Fruit fly (Drosophila melanogaster): ENCODE measurements around the gene pon.

The pon gene

DNA sequence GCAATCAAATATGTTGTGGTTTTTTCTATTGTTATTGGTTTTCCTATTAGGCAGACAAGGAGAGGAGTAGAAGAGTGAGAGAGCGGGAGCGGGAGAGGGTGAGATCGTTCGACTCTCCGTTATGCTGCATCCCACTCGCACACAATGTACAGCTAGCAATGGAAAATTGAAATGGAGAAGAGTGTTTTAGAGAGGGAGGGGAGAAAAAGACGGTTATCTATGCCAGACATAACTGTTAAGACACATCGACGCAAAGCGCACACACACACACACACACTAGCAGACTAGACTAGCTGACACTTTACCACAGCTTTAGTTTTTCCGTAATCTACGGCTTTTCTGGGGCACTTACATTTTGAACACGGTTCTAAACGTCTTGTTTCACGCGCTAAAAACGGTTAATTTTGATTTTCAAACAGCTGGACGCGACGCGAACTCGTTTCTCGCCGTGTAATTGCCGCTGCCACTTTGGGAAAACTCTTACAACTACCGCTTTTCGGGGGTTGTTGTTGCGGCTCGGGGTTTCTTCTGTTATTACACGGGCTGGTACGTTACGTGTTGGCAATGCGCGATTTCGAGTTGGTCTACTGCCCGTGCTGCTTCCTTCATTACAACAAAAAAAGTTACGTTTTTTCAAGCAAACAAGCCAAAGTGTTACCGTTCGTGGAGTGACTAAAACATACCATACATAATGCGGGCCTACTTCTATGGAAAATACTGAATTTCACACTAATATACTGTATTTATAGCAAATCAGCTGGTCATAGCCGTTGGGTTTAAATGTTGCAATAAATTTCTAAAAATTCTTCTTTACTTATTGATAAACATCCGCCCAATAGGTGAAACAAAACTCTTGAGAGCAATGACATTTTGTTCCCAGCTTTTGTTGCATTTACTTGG, 43.0 kb downstream of the pon start, which contains the start of gene fzr (continued):
- TF ChIP-seq CG11093 (GFP tag; IDR thresholded peaks at IDR 0.05) (no peak), Spps (tag; optimal IDR thresholded peaks at IDR 0.05) (no peak), Deaf1 (tag; optimal IDR thresholded peaks at IDR 0.05) (no peak), tna (GFP tag; IDR thresholded peaks at IDR 0.05; ENCODE audit: partially characterized antibody) (no peak), ind (GFP tag; optimal IDR thresholded peaks at IDR 0.05) (no peak), sens (GFP tag) (peak; percentile 24), Bdp1 (GFP tag; optimal IDR thresholded peaks at IDR 0.05) (no peak), Dip2 (GFP tag; IDR thresholded peaks at IDR 0.05) (no peak), cwo (GFP tag; optimal IDR thresholded peaks at IDR 0.05) (no peak), CG3847 (GFP tag; IDR thresholded peaks at IDR 0.05) (no peak), pfk (GFP tag; optimal IDR thresholded peaks at IDR 0.05) (no peak), CG18764 (GFP tag; optimal IDR thresholded peaks at IDR 0.05) (no peak), CG12659 (GFP tag; optimal IDR thresholded peaks at IDR 0.05) (no peak), sisA (GFP tag; IDR thresholded peaks at IDR 0.05) (no peak), Abd-B (GFP tag; optimal IDR thresholded peaks at IDR 0.05) (no peak), CG12769 (tag; optimal IDR thresholded peaks at IDR 0.05) (no peak), trem (tag; optimal IDR thresholded peaks at IDR 0.05) (peak; percentile 29), CG32772 (GFP tag; IDR thresholded peaks at IDR 0.05) (no peak), CG10147 (GFP tag; optimal IDR thresholded peaks at IDR 0.05) (no peak), pho (GFP tag; optimal IDR thresholded peaks at IDR 0.05) (no peak), ERR (GFP tag; optimal IDR thresholded peaks at IDR 0.05) (no peak), sima (GFP tag; optimal IDR thresholded peaks at IDR 0.05) (no peak), salm (tag; optimal IDR thresholded peaks at IDR 0.05) (no peak), gfzf (GFP tag; optimal IDR thresholded peaks at IDR 0.05) (peak; percentile 91), CG11560 (tag; IDR thresholded peaks at IDR 0.05) (no peak), Doc2 (GFP tag; IDR thresholded peaks at IDR 0.05) (no peak), CG7745 (tag; optimal IDR thresholded peaks at IDR 0.05) (no peak), crc (GFP tag; optimal IDR thresholded peaks at IDR 0.05) (no peak), ttk (GFP tag; IDR thresholded peaks at IDR 0.05) (no peak), CG13424 (tag; optimal IDR thresholded peaks at IDR 0.05) (no peak), HLH54F (GFP tag; optimal IDR thresholded peaks at IDR 0.05) (no peak), mam (GFP tag; optimal IDR thresholded peaks at IDR 0.05) (no peak), shn (GFP tag; optimal IDR thresholded peaks at IDR 0.05) (no peak), HLH4C (GFP tag; IDR thresholded peaks at IDR 0.05; ENCODE audit: partially characterized antibody) (peak; percentile 36; the same call in 1 of the 3 replicates), ATbp (GFP tag; optimal IDR thresholded peaks at IDR 0.05) (no peak), org-1 (GFP tag; optimal IDR thresholded peaks at IDR 0.05) (no peak), ac (GFP tag; optimal IDR thresholded peaks at IDR 0.05) (no peak), CG11696 (GFP tag; IDR thresholded peaks at IDR 0.05) (no peak), Drgx (GFP tag; IDR thresholded peaks at IDR 0.05) (peak; percentile 30; the same call in 1 of the 2 replicates), Sry-δ (GFP tag; optimal IDR thresholded peaks at IDR 0.05) (no peak), zf30C (GFP tag; optimal IDR thresholded peaks at IDR 0.05) (no peak), caup (GFP tag; optimal IDR thresholded peaks at IDR 0.05; ENCODE audit: severe bottlenecking) (no peak), Elba2 (GFP tag; optimal IDR thresholded peaks at IDR 0.05) (peak; percentile 88), stc (GFP tag; IDR thresholded peaks at IDR 0.05) (no peak), sqz (GFP tag; optimal IDR thresholded peaks at IDR 0.05) (peak; percentile 46), bbx (GFP tag; IDR thresholded peaks at IDR 0.05; ENCODE audit: partially characterized antibody) (no peak; the same call in 1 of the 2 replicates), al (GFP tag; IDR thresholded peaks at IDR 0.05) (no peak), mirr (GFP tag; optimal IDR thresholded peaks at IDR 0.05) (no peak), Lhr (GFP tag; optimal IDR thresholded peaks at IDR 0.05) (peak; percentile 33), bab2 (GFP tag; optimal IDR thresholded peaks at IDR 0.05) (no peak)

Data from whole organism, embryonic.